Fruit fly (Drosophila melanogaster) whole organism: Measurements from ENCODE around the gene Trs23.

Experiments used
- Dll ChIP-seq: fragments of >200 bp; optimal IDR thresholded peaks from 2 replicates; lab custom pipeline; 2017
- EcR ChIP-seq, 2 experiments: fragments of >200 bp; optimal IDR thresholded peaks; 2 replicates each; lab custom pipeline; 2017; ENCODE audit warnings: missing biosample characterization in 2 of 2, missing genetic modification characterization in 2 of 2, missing genetic modification reagents in 2 of 2
- pan ChIP-seq: fragments of >200 bp; optimal IDR thresholded peaks from 2 replicates; lab custom pipeline; 2017
- psq ChIP-seq: fragments of >200 bp; optimal IDR thresholded peaks from 2 replicates; lab custom pipeline; 2017
- usp ChIP-seq: fragments of >200 bp; optimal IDR thresholded peaks from 2 replicates; lab custom pipeline; 2017; ENCODE audit warnings: missing biosample characterization, missing genetic modification characterization, mixed read lengths

dm6 chr2L:8694250-8694704, 8.2 kb downstream of the Trs23 start:
- TF ChIP-seq EcR (GFP tag; optimal IDR thresholded peaks at IDR 0.05; lab: Kevin White, UChicago) (no peak), usp (GFP tag; lab: Kevin White, UChicago) (no peak), Dll (lab: Kevin White, UChicago) (no peak), psq (lab: Kevin White, UChicago) (no peak), pan (lab: Kevin White, UChicago) (no peak)
